Fruit fly (Drosophila melanogaster) whole organism, embryonic: ENCODE data around the gene CG7182.

Source experiments
- BEAF-32 ChIP-seq: fragments of 200-800 bp; sonication (Bioruptor generic); optimal IDR thresholded peaks from 3 replicates; lab custom pipeline; 2017; ENCODE audit warnings: missing biosample characterization, missing genetic modification characterization, mild to moderate bottlenecking, moderate library complexity, missing genetic modification reagents
- CG1024 ChIP-seq: fragments of 200-800 bp; sonication (Bioruptor generic); IDR thresholded peaks from 2 replicates; pipeline ENCODE4 v1.3.6; 2022; ENCODE audit warnings: missing biosample characterization, missing genetic modification characterization
- CG10267 ChIP-seq: fragments of 200-800 bp; sonication (Bioruptor generic); optimal IDR thresholded peaks from 2 replicates; lab custom pipeline; 2018; ENCODE audit warnings: missing biosample characterization, mild to moderate bottlenecking, missing genetic modification characterization, moderate library complexity
- CG10431 ChIP-seq: fragments of 200-800 bp; sonication (Bioruptor generic); optimal IDR thresholded peaks from 3 replicates; lab custom pipeline; 2018; ENCODE audit warnings: missing biosample characterization, mild to moderate bottlenecking, missing genetic modification characterization
- CG11695 ChIP-seq: fragments of 200-800 bp; sonication (Bioruptor generic); IDR thresholded peaks from 3 replicates; pipeline ENCODE4 v1.3.6; 2022; ENCODE audit warnings: missing biosample characterization, missing genetic modification characterization
- CG12071 ChIP-seq: fragments of 200-800 bp; sonication (Bioruptor generic); optimal IDR thresholded peaks from 3 replicates; lab custom pipeline; 2018; ENCODE audit warnings: missing biosample characterization, mild to moderate bottlenecking, missing genetic modification characterization
- CG12155 ChIP-seq: fragments of 200-800 bp; sonication (Bioruptor generic); optimal IDR thresholded peaks from 3 replicates; lab custom pipeline; 2016; ENCODE audit warnings: missing biosample characterization, missing genetic modification characterization
- CG1233 ChIP-seq: fragments of 200-800 bp; sonication (Bioruptor generic); optimal IDR thresholded peaks from 4 replicates; lab custom pipeline; 2018; ENCODE audit warnings: missing biosample characterization, mild to moderate bottlenecking, missing genetic modification characterization
- CG12659 ChIP-seq: fragments of 200-800 bp; sonication (Bioruptor generic); optimal IDR thresholded peaks from 3 replicates; lab custom pipeline; 2017; ENCODE audit warnings: mild to moderate bottlenecking, missing biosample characterization, missing genetic modification reagents, missing genetic modification characterization
- CG14965 ChIP-seq: fragments of 200-800 bp; sonication (Bioruptor generic); optimal IDR thresholded peaks from 2 replicates; lab custom pipeline; 2016; ENCODE audit warnings: missing biosample characterization, missing genetic modification characterization, borderline replicate concordance
- CG18262 ChIP-seq: fragments of 200-800 bp; optimal IDR thresholded peaks from 3 replicates; lab custom pipeline; 2019; ENCODE audit warnings: missing biosample characterization, mild to moderate bottlenecking, missing genetic modification characterization, moderate library complexity
- CG4730 ChIP-seq: fragments of 200-800 bp; sonication (Bioruptor generic); IDR thresholded peaks from 2 replicates; pipeline ENCODE4 v1.3.6; 2022; ENCODE audit warnings: missing biosample characterization, missing genetic modification characterization
- CG5180 ChIP-seq: fragments of 200-800 bp; sonication (Bioruptor generic); optimal IDR thresholded peaks from 3 replicates; lab custom pipeline; 2017; ENCODE audit warnings: missing biosample characterization, missing genetic modification characterization, mild to moderate bottlenecking, moderate library complexity, missing genetic modification reagents
- CG7357 ChIP-seq: fragments of 200-800 bp; sonication (Bioruptor generic); IDR thresholded peaks from 3 replicates; pipeline ENCODE4 v1.3.6; 2022; ENCODE audit warnings: missing biosample characterization, missing genetic modification characterization
- CG8290 ChIP-seq, 3 experiments: fragments of 200-800 bp; sonication (Bioruptor generic); optimal IDR thresholded peaks; 2 replicates each; lab custom pipeline; 2016 to 2019; ENCODE audit warnings: missing biosample characterization in 3 of 3, missing genetic modification characterization in 3 of 3, mild to moderate bottlenecking in 2 of 3, moderate library complexity in 1 of 3
- Dad ChIP-seq: fragments of 200-800 bp; sonication (Bioruptor generic); optimal IDR thresholded peaks from 3 replicates; lab custom pipeline; 2016; ENCODE audit warnings: missing biosample characterization, missing genetic modification characterization
- Drgx ChIP-seq: fragments of 200-800 bp; sonication (Bioruptor generic); IDR thresholded peaks from 2 replicates; pipeline ENCODE4 v1.3.6; 2022; ENCODE audit warnings: missing biosample characterization, missing genetic modification characterization
- H15 ChIP-seq: fragments of 200-800 bp; sonication (Bioruptor generic); IDR thresholded peaks from 3 replicates; pipeline ENCODE4 v1.3.6; 2022; ENCODE audit warnings: missing biosample characterization, missing genetic modification characterization
- HLH3B ChIP-seq: fragments of 200-800 bp; sonication (Bioruptor generic); IDR thresholded peaks from 2 replicates; pipeline ENCODE4 v1.3.6; 2022; ENCODE audit warnings: missing biosample characterization, missing genetic modification characterization
- HLH54F ChIP-seq: fragments of 200-800 bp; sonication (Bioruptor generic); optimal IDR thresholded peaks from 3 replicates; lab custom pipeline; 2016; ENCODE audit warnings: missing biosample characterization, missing genetic modification characterization
- Spps ChIP-seq: fragments of 200-800 bp; sonication (Bioruptor generic); optimal IDR thresholded peaks from 2 replicates; lab custom pipeline; 2018; ENCODE audit warnings: missing biosample characterization, mild to moderate bottlenecking, missing genetic modification characterization
- ara ChIP-seq: fragments of 200-800 bp; sonication (Bioruptor generic); IDR thresholded peaks from 2 replicates; pipeline ENCODE4 v1.3.6; 2022; ENCODE audit warnings: missing biosample characterization, missing genetic modification characterization
- ash1 ChIP-seq: fragments of 200-800 bp; sonication (Bioruptor generic); optimal IDR thresholded peaks from 2 replicates; lab custom pipeline; 2018; ENCODE audit warnings: missing biosample characterization, mild to moderate bottlenecking, missing genetic modification characterization
- bab2 ChIP-seq: fragments of 200-800 bp; sonication (Bioruptor generic); optimal IDR thresholded peaks from 2 replicates; lab custom pipeline; 2016; ENCODE audit warnings: missing biosample characterization, missing genetic modification characterization
- bigmax ChIP-seq: fragments of 200-800 bp; sonication (Bioruptor generic); optimal IDR thresholded peaks from 2 replicates; lab custom pipeline; 2018; ENCODE audit warnings: missing biosample characterization, mild to moderate bottlenecking, missing genetic modification characterization
- cas ChIP-seq: fragments of 200-800 bp; sonication (Bioruptor generic); IDR thresholded peaks from 2 replicates; pipeline ENCODE4 v1.3.6; 2022; ENCODE audit warnings: missing biosample characterization, missing genetic modification characterization
- cwo ChIP-seq: fragments of 200-800 bp; sonication (Bioruptor generic); optimal IDR thresholded peaks from 3 replicates; lab custom pipeline; 2017; ENCODE audit warnings: missing biosample characterization, missing genetic modification characterization, mild to moderate bottlenecking, moderate library complexity, missing genetic modification reagents
- dan ChIP-seq: fragments of 200-800 bp; sonication (Bioruptor generic); IDR thresholded peaks from 2 replicates; pipeline ENCODE4 v1.3.6; 2022; ENCODE audit warnings: missing biosample characterization, missing genetic modification characterization
- dmrt11E ChIP-seq: fragments of 200-800 bp; sonication (Bioruptor generic); optimal IDR thresholded peaks from 3 replicates; lab custom pipeline; 2018; ENCODE audit warnings: missing biosample characterization, mild to moderate bottlenecking, missing genetic modification characterization, moderate library complexity
- eve ChIP-seq, 2 experiments: fragments of >200 bp; optimal IDR thresholded peaks; 2 replicates each; lab custom pipeline; 2017; ENCODE audit warnings: missing biosample characterization in 2 of 2, missing genetic modification characterization in 2 of 2
- exex ChIP-seq: fragments of 200-800 bp; sonication (Bioruptor generic); optimal IDR thresholded peaks from 4 replicates; lab custom pipeline; 2018; ENCODE audit warnings: missing biosample characterization, mild to moderate bottlenecking, missing genetic modification characterization, moderate library complexity
- fru ChIP-seq: fragments of >200 bp; optimal IDR thresholded peaks from 2 replicates; lab custom pipeline; 2017
- gce ChIP-seq: fragments of 200-800 bp; sonication (Bioruptor generic); IDR thresholded peaks from 3 replicates; pipeline ENCODE4 v1.3.6; 2022; ENCODE audit warnings: missing biosample characterization, missing genetic modification characterization
- jumu ChIP-seq: fragments of 200-800 bp; sonication (Bioruptor generic); optimal IDR thresholded peaks from 3 replicates; lab custom pipeline; 2016; ENCODE audit warnings: missing biosample characterization, missing genetic modification characterization
- kay ChIP-seq: fragments of 200-800 bp; sonication (Bioruptor generic); optimal IDR thresholded peaks from 2 replicates; lab custom pipeline; 2016; ENCODE audit warnings: missing biosample characterization, missing genetic modification characterization
- nau ChIP-seq: fragments of 200-800 bp; sonication (Bioruptor generic); optimal IDR thresholded peaks from 3 replicates; lab custom pipeline; 2017; ENCODE audit warnings: missing biosample characterization, mild to moderate bottlenecking, missing genetic modification characterization, missing genetic modification reagents
- oc ChIP-seq: fragments of 200-800 bp; sonication (Bioruptor generic); optimal IDR thresholded peaks from 2 replicates; lab custom pipeline; 2018; ENCODE audit warnings: missing biosample characterization, mild to moderate bottlenecking, missing genetic modification characterization, moderate library complexity
- pros ChIP-seq: fragments of 200-800 bp; sonication (Bioruptor generic); optimal IDR thresholded peaks from 3 replicates; lab custom pipeline; 2019; ENCODE audit warnings: missing biosample characterization, mild to moderate bottlenecking, missing genetic modification characterization, moderate library complexity
- ro ChIP-seq: fragments of 200-800 bp; sonication (Bioruptor generic); IDR thresholded peaks from 2 replicates; pipeline ENCODE4 v1.3.6; 2022; ENCODE audit warnings: missing biosample characterization, missing genetic modification characterization
- scrt ChIP-seq: fragments of 200-800 bp; sonication (Bioruptor generic); optimal IDR thresholded peaks from 2 replicates; lab custom pipeline; 2018; ENCODE audit warnings: missing biosample characterization, mild to moderate bottlenecking, missing genetic modification characterization, moderate library complexity
- slou ChIP-seq: fragments of 200-800 bp; sonication (Bioruptor generic); optimal IDR thresholded peaks from 3 replicates; lab custom pipeline; 2016; ENCODE audit warnings: missing biosample characterization, missing genetic modification characterization
- sr ChIP-seq: fragments of 200-800 bp; sonication (Bioruptor generic); IDR thresholded peaks from 3 replicates; pipeline ENCODE4 v1.3.6; 2022; ENCODE audit warnings: missing biosample characterization, missing genetic modification characterization
- vvl ChIP-seq: fragments of 200-800 bp; sonication (Bioruptor generic); IDR thresholded peaks from 2 replicates; pipeline ENCODE4 v1.3.6; 2022; ENCODE audit warnings: missing biosample characterization, missing genetic modification characterization

Gene CG7182

dm6 chr3L:8394944-8395343 is 48.8 kb upstream of the CG7182 start (continued):
- TF ChIP-seq dmrt11E (tag; lab: Kevin White, UChicago) = no peak
- TF ChIP-seq jumu (GFP tag; lab: Kevin White, UChicago) = no peak
- TF ChIP-seq oc = no peak
- TF ChIP-seq HLH54F = no peak
- TF ChIP-seq eve (GFP tag; optimal IDR thresholded peaks at IDR 0.05; lab: Kevin White, UChicago) = no peak
- no peak for TF ChIP-seq pros (GFP tag; lab: Kevin White, UChicago)
- no peak for TF ChIP-seq CG12659 (GFP tag; lab: Kevin White, UChicago)
- TF ChIP-seq CG4730 (GFP tag; lab: Robert Waterston, UW) = no peak
- TF ChIP-seq Drgx (GFP tag; lab: Robert Waterston, UW) = 0 out of 2 replicates have a peak, but pooled peaks have one; percentile 15
- no peak for TF ChIP-seq H15 (GFP tag; lab: Robert Waterston, UW)
- TF ChIP-seq CG1233 (GFP tag; lab: Kevin White, UChicago) = no peak
- TF ChIP-seq CG11695 (GFP tag; lab: Robert Waterston, UW) = no peak
- TF ChIP-seq gce = no peak
- TF ChIP-seq BEAF-32 = no peak
- TF ChIP-seq CG10267 (tag; lab: Kevin White, UChicago) = no peak
- TF ChIP-seq ash1 (GFP tag; lab: Kevin White, UChicago) = no peak
- TF ChIP-seq vvl = 0 out of 2 replicates have a peak, but pooled peaks have one; percentile 12
- no peak for TF ChIP-seq nau (GFP tag; lab: Kevin White, UChicago)
- no peak for TF ChIP-seq CG14965 (GFP tag; lab: Kevin White, UChicago)
- TF ChIP-seq CG12155 (GFP tag; lab: Kevin White, UChicago) = no peak
- TF ChIP-seq Dad (GFP tag; lab: Kevin White, UChicago) = no peak
- TF ChIP-seq cwo (GFP tag; lab: Kevin White, UChicago) = no peak
- TF ChIP-seq scrt = no peak
- TF ChIP-seq ara (GFP tag; lab: Robert Waterston, UW) = no peak
- no peak for TF ChIP-seq ro
- TF ChIP-seq fru = no peak
- TF ChIP-seq bab2 (GFP tag; lab: Kevin White, UChicago) = no peak
- no peak for TF ChIP-seq CG10431 (GFP tag; lab: Kevin White, UChicago)

- TF ChIP-seq exex (tag; lab: Kevin White, UChicago) = peak; percentile 83
- no peak for TF ChIP-seq Spps (tag; lab: Kevin White, UChicago)
Measured at dm6 chr3L:8394132-8394531, 48.0 kb upstream of the CG7182 start.

- no peak for TF ChIP-seq CG8290 (GFP tag; optimal IDR thresholded peaks at IDR 0.05; lab: Kevin White, UChicago)
- no peak for TF ChIP-seq CG8290 (tag; optimal IDR thresholded peaks at IDR 0.05; lab: Kevin White, UChicago)
- TF ChIP-seq CG12071 (GFP tag; lab: Kevin White, UChicago) = no peak
- no peak for TF ChIP-seq bigmax (GFP tag; lab: Kevin White, UChicago)
- TF ChIP-seq HLH3B (GFP tag; lab: Robert Waterston, UW) = no peak
- no peak for TF ChIP-seq CG1024
- TF ChIP-seq CG18262 (tag; lab: Kevin White, UChicago) = no peak
- TF ChIP-seq dan (GFP tag; lab: Robert Waterston, UW) = no peak
- TF ChIP-seq kay (GFP tag; lab: Kevin White, UChicago) = no peak
- no peak for TF ChIP-seq cas (GFP tag; lab: Robert Waterston, UW)
- no peak for TF ChIP-seq CG5180 (GFP tag; lab: Kevin White, UChicago)
- no peak for TF ChIP-seq sr (GFP tag; lab: Robert Waterston, UW)
- no peak for TF ChIP-seq slou (GFP tag; lab: Kevin White, UChicago)
- no peak for TF ChIP-seq CG7357 (GFP tag; lab: Robert Waterston, UW)
Measured at dm6 chr3L:8393549-8393948, 47.4 kb upstream of the CG7182 start, which contains the start of gene Jon66Cii. Gene Jon66Cii, minus strand, starts transcription at chr3L:8393649.
